Fruit fly (Drosophila melanogaster): ENCODE results near the gene Dora.

DNA sequence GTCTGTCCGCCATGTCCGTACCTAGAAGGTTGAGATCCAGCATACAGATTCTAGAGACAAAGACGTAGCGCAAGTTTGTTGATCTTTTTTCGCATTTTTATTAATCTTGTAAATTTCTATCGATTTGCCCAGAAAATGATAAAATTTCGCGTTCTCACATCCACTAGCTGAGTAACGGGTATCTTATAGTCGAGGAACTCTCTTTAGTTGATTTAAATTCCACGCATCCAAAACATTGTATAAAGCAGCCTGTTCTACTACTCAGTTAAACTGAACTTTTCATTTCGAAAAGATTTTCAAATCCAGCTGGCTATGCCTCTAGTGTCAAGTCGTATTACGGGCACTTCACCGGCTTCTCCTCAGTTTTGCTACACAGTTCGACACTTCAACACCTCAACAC is 30.4 kb downstream of the Dora start, which contains the start of gene SdhBL:
- TF ChIP-seq cnc (optimal IDR thresholded peaks at IDR 0.05), result no peak
- TF ChIP-seq ovo (GFP tag; optimal IDR thresholded peaks at IDR 0.05), result no peak
- no peak for TF ChIP-seq pad (GFP tag; optimal IDR thresholded peaks at IDR 0.05)
- no peak for TF ChIP-seq CG5204 (GFP tag; optimal IDR thresholded peaks at IDR 0.05)
- no peak for TF ChIP-seq toe (GFP tag; optimal IDR thresholded peaks at IDR 0.05)
- no peak for TF ChIP-seq CG14711 (tag; optimal IDR thresholded peaks at IDR 0.05)
- no peak for TF ChIP-seq CG12768 (GFP tag; optimal IDR thresholded peaks at IDR 0.05)
- TF ChIP-seq CG7045 (GFP tag; optimal IDR thresholded peaks at IDR 0.05), result no peak
